Fruit fly (Drosophila melanogaster) whole organism, pupa: ENCODE measurements around the gene Ho.

ENCODE experiments used
- CG13204 ChIP-seq: fragments of 200-800 bp; sonication (Bioruptor generic); optimal IDR thresholded peaks from 2 replicates; lab custom pipeline; 2018; ENCODE audit warnings: missing biosample characterization, mild to moderate bottlenecking, missing genetic modification characterization, moderate library complexity
- CG14655 ChIP-seq: fragments of 200-800 bp; sonication (Bioruptor generic); optimal IDR thresholded peaks from 3 replicates; lab custom pipeline; 2017; ENCODE audit warnings: mild to moderate bottlenecking, missing biosample characterization, missing genetic modification reagents, missing genetic modification characterization
- CG4496 ChIP-seq: fragments of 200-800 bp; sonication (Bioruptor generic); IDR thresholded peaks from 3 replicates; pipeline ENCODE4 v1.3.6; 2022; ENCODE audit warnings: missing biosample characterization, missing genetic modification characterization
- CG8159 ChIP-seq: fragments of 200-800 bp; sonication (Bioruptor generic); optimal IDR thresholded peaks from 3 replicates; lab custom pipeline; 2018; ENCODE audit warnings: missing biosample characterization, mild to moderate bottlenecking, missing genetic modification characterization, moderate library complexity
- CG8301 ChIP-seq: fragments of 200-800 bp; sonication (Bioruptor generic); optimal IDR thresholded peaks from 2 replicates; lab custom pipeline; 2018; ENCODE audit warnings: missing biosample characterization, mild to moderate bottlenecking, missing genetic modification characterization
- Ets98B ChIP-seq: fragments of 200-800 bp; sonication (Bioruptor generic); IDR thresholded peaks from 2 replicates; pipeline ENCODE4 v1.3.6; 2022; ENCODE audit warnings: missing biosample characterization, missing genetic modification characterization
- fd96Ca ChIP-seq: fragments of 200-800 bp; sonication (Bioruptor generic); IDR thresholded peaks from 3 replicates; pipeline ENCODE4 v1.3.6; 2022; ENCODE audit warnings: missing biosample characterization, missing genetic modification characterization
- gl ChIP-seq: fragments of 200-800 bp; sonication (Bioruptor generic); optimal IDR thresholded peaks from 2 replicates; lab custom pipeline; 2018; ENCODE audit warnings: missing biosample characterization, mild to moderate bottlenecking, missing genetic modification characterization
- rn ChIP-seq: fragments of 200-800 bp; sonication (Bioruptor generic); IDR thresholded peaks from 2 replicates; pipeline ENCODE4 v1.3.6; 2022; ENCODE audit warnings: missing biosample characterization, missing genetic modification characterization

DNA sequence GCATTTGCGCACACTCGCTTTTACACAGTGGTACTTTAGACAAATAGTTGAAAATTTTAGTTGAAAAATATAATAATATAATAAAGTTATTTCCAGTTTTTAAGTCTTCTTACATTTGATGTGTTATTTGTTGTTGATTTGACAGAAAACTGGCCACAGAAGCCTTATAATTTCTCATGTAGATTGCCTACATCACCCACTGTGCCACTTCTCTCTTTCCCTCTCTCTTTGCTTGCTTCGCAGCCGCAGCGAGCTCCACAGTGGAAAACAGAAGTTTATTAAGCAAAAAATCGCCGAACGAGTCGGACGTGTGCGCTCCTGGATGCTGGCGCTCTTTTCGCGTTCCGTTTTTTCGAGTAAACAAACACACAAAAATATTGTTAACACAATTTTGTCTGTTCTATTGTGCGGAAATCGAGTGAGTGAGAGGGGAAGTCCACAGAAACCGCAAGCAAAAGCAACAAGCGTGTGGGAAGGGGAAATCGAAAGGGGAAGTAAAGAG, 23.6 kb upstream of the Ho start, which contains the start of gene CG42327:
- TF ChIP-seq rn (GFP tag; lab: Robert Waterston, UW) (peak; percentile 89), CG8301 (tag; lab: Kevin White, UChicago) (peak; percentile 96), CG8159 (tag; lab: Kevin White, UChicago) (peak; percentile 91), CG13204 (GFP tag; lab: Kevin White, UChicago) (peak; percentile 70), Ets98B (GFP tag; lab: Robert Waterston, UW) (peak; percentile 98), CG4496 (peak; percentile 98), fd96Ca (GFP tag; lab: Robert Waterston, UW) (peak; percentile 97), gl (tag; lab: Kevin White, UChicago) (peak; percentile 80), CG14655 (GFP tag; lab: Kevin White, UChicago) (peak; percentile 97)
